Worm (Caenorhabditis elegans): ENCODE data around the gene C05C9.2.

DNA sequence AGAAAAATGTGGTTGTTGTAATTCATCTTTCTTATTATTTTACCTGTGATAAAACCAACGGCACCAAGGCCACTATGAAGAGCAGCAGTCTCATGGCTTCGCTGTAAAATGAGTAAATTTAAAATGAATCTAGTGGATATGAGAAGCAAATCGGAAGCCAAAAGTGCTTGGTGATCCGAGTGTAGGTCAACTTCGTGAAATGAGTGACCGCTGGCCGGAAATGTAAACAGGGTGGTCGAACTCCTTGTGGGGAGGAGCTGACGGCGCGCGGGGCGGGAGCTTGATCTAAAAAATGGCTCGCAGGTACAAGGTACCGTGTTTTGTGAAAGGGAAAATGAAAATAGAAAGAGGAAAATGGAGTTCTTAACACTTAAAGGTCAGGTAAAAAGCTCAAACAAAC, 43.9 kb downstream of the C05C9.2 start, which contains the start of gene C34F6.1:
- TF ChIP-seq unc-62 (GFP tag; optimal IDR thresholded peaks at IDR 0.05) (no peak), skn-1 (tag; optimal IDR thresholded peaks at IDR 0.05) (no peak)
